Worm (Caenorhabditis elegans): ENCODE data around the gene B0563.9.

Gene B0563.9

ce11 chrX:9213873-9214341 lies 45.6 kb downstream of the B0563.9 start, which contains the start of gene C35B8.3:
Gene C35B8.3 (plus strand): TSS chrX:9213923.
- TF ChIP-seq mdl-1 (tag; optimal IDR thresholded peaks at IDR 0.05) (peak; percentile 46), nhr-23 (tag; optimal IDR thresholded peaks at IDR 0.05) (peak; percentile 80), jun-1 (tag; optimal IDR thresholded peaks at IDR 0.05) (peak; percentile 76), pqm-1 (tag; optimal IDR thresholded peaks at IDR 0.05) (peak; percentile 54), nhr-11 (tag; optimal IDR thresholded peaks at IDR 0.05) (no peak), eor-1 (tag; optimal IDR thresholded peaks at IDR 0.05) (no peak), ceh-28 (tag; optimal IDR thresholded peaks at IDR 0.05) (peak; percentile 18), hmg-11 (tag; optimal IDR thresholded peaks at IDR 0.05) (no peak), nhr-43 (tag; optimal IDR thresholded peaks at IDR 0.05; ENCODE audit: poor library complexity, severe bottlenecking) (peak; percentile 69), nhr-12 (tag; optimal IDR thresholded peaks at IDR 0.05) (no peak), lin-15B (tag; optimal IDR thresholded peaks at IDR 0.05) (no peak), lin-39 (tag; optimal IDR thresholded peaks at IDR 0.05) (no peak), nhr-28 (tag; optimal IDR thresholded peaks at IDR 0.05) (no peak), ama-1 (optimal IDR thresholded peaks at IDR 0.05) (no peak), unc-39 (tag; optimal IDR thresholded peaks at IDR 0.05) (no peak), pha-4 (tag; optimal IDR thresholded peaks at IDR 0.05) (peak; percentile 31), aly-2 (tag; optimal IDR thresholded peaks at IDR 0.05) (no peak), fkh-2 (tag; optimal IDR thresholded peaks at IDR 0.05) (no peak), fkh-10 (GFP tag; optimal IDR thresholded peaks at IDR 0.05) (no peak), nhr-67 (tag; optimal IDR thresholded peaks at IDR 0.05) (no peak), lsy-12 (tag; optimal IDR thresholded peaks at IDR 0.05) (peak; percentile 7), nhr-25 (tag; optimal IDR thresholded peaks at IDR 0.05) (peak; percentile 52), ceh-9 (tag; optimal IDR thresholded peaks at IDR 0.05) (no peak), nfya-1 (tag; optimal IDR thresholded peaks at IDR 0.05; ENCODE audit: insufficient read depth) (no peak), nhr-77 (tag; optimal IDR thresholded peaks at IDR 0.05) (no peak), elt-2 (tag; optimal IDR thresholded peaks at IDR 0.05) (peak; percentile 86), R02D3.7 (tag; optimal IDR thresholded peaks at IDR 0.05) (no peak)
